Worm (Caenorhabditis elegans) whole organism, L4/young adult: ENCODE measurements around the gene aqp-12.

ENCODE experiments used
- W03F9.2 ChIP-seq: fragments of 150-350 bp; optimal IDR thresholded peaks from 2 replicates; lab custom pipeline; 2014; ENCODE audit warnings: missing biosample characterization, missing genetic modification characterization
- dao-5 ChIP-seq: sonication (generic microtip); optimal IDR thresholded peaks from 2 replicates; lab custom pipeline; 2016; ENCODE audit warnings: missing genotype, missing genetic modification characterization, moderate library complexity, missing compliant biosample characterization
- him-1 ChIP-seq: sonication (generic microtip); optimal IDR thresholded peaks from 2 replicates; lab custom pipeline; 2016; ENCODE audit warnings: missing genotype, missing genetic modification reagents, missing genetic modification characterization, missing compliant biosample characterization

DNA sequence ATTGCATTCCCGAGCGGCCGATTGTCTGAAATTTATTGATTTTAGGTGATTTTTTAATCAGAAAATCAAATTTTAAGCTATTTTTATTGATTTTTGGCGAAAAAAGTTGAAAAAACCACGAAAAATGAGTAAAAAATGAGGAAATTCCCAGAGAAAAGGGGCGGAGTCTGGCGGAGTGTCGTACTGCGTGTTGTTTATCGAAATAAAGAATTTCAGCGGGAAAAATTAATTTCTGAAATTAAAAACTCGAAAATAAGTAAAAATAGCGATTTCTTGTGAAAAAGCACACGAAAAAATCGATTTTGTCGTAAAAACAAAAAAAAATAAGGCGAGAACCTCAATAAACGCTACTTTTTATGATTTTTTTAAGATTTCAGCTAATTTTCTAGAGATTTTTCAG is 18.2 kb upstream of the aqp-12 start, which contains the start of gene Y57A10A.13:
- TF ChIP-seq him-1 (tag; lab: Kevin White, UChicago) (no peak), dao-5 (tag; lab: Kevin White, UChicago) (no peak), W03F9.2 (tag; lab: Kevin White, UChicago) (no peak)
